Worm (Caenorhabditis elegans) whole organism, L4/young adult: Measurements from ENCODE around the gene dpl-1.

ENCODE experiments used
- W03F9.2 ChIP-seq: fragments of 150-350 bp; optimal IDR thresholded peaks from 2 replicates; lab custom pipeline; 2014; ENCODE audit warnings: missing biosample characterization, missing genetic modification characterization
- dao-5 ChIP-seq: sonication (generic microtip); optimal IDR thresholded peaks from 2 replicates; lab custom pipeline; 2016; ENCODE audit warnings: missing genotype, missing genetic modification characterization, moderate library complexity, missing compliant biosample characterization
- him-1 ChIP-seq: sonication (generic microtip); optimal IDR thresholded peaks from 2 replicates; lab custom pipeline; 2016; ENCODE audit warnings: missing genotype, missing genetic modification reagents, missing genetic modification characterization, missing compliant biosample characterization

Gene dpl-1

DNA sequence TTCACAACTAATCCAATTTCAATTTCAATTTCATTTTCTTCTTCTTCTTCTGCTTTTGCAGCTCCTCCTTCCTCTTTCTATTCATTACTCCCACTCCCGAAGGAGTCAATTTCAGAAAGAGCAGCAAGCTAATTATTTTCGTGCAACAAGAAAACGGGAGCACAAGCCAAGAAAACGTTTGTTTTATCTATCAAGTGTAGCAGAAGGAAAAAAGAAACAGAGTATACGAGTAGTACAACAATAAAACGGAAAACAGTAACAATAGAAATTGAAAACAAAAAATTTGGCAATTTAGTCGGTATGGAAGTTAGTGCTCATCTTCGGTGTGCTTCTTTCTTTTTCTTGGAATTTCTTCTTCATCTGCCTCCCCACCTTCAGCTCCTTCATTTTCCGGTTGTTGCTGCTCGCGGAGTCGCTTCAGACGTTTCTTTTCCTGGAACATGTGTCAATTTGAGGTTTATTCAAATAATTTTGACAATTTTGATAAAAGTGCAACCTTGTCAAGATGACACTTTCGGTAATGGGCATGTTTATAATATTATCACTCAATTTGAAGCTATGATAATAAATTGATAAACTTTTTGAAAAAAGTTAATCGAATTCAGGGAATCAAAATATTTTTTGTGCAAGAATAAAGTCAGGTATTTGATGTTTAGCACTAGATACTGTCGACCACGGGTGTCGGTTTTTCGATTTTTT lies 3.8 kb upstream of the dpl-1 start, which contains the start of gene W07A12.8:
TSS of gene W07A12.8 (minus strand) at position 51 of the 699 bp plus-strand sequence.
- no peak for TF ChIP-seq dao-5 (tag; lab: Kevin White, UChicago)

DNA sequence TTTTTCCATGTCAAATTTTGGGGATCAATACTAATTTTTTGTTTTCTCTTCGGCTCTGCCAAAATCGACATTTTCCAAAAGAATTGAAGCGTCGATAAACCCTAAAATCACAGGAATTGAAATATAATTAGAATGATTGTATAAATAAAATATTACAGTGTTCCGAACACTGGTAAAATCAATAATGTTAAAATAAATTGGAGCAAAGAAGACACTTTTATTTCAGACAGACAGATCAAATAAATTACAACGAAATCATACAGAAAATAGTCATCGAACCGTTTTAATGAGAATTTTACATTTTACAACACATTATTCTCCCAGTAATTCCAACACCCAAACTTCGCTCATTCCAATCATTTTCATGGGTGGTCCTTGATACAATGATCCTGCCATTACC lies 2.0 kb upstream of the dpl-1 start, which contains the start of gene T23G7.3:
TSS of gene T23G7.3 (minus strand) at position 101 of the 400 bp plus-strand sequence.
- TF ChIP-seq dao-5 (tag; lab: Kevin White, UChicago) (no peak), him-1 (tag; lab: Kevin White, UChicago) (no peak), W03F9.2 (tag; lab: Kevin White, UChicago) (no peak)

DNA sequence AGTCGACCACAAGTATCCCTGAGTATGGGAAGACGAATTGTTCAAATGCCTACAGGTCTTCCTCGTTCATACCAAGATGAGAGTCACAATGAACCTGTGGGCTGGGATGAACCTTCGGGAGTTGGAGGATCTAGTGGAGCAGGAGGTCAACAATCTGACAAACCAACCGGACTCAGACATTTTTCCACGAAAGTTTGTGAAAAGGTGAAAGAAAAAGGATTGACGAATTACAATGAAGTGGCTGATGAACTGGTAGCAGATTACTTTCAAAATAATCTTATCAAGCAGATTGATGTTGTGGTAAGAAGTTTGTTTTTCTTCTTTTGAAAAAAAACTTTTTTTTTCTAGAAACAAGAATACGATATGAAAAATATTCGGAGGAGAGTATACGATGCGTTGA lies 338 bp downstream of the dpl-1 start:
- no peak for TF ChIP-seq him-1 (tag; lab: Kevin White, UChicago)
- TF ChIP-seq dao-5 (tag; lab: Kevin White, UChicago), result no peak
- no peak for TF ChIP-seq W03F9.2 (tag; lab: Kevin White, UChicago)

DNA sequence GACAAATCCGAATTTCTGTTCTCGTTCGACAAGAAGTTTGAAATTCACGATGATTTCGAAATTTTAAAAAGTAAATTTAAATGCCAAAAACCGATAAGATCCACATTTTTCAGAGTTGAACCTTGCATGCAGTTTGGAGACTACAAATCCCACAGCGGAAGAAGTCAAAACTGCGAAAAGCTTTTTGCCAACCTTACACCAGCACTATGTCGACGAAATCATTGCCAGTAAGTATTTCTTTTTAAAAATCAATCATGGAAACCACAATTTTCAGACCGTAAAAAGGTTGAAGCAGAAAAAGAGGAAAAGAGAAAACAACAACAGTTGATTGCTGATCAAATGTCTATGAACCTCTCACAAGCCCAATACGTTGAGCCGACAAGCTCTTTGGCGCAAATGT lies 1.1 kb downstream of the dpl-1 start:
- no peak for TF ChIP-seq him-1 (tag; lab: Kevin White, UChicago)
- TF ChIP-seq dao-5 (tag; lab: Kevin White, UChicago), result no peak
- TF ChIP-seq W03F9.2 (tag; lab: Kevin White, UChicago), result no peak

DNA sequence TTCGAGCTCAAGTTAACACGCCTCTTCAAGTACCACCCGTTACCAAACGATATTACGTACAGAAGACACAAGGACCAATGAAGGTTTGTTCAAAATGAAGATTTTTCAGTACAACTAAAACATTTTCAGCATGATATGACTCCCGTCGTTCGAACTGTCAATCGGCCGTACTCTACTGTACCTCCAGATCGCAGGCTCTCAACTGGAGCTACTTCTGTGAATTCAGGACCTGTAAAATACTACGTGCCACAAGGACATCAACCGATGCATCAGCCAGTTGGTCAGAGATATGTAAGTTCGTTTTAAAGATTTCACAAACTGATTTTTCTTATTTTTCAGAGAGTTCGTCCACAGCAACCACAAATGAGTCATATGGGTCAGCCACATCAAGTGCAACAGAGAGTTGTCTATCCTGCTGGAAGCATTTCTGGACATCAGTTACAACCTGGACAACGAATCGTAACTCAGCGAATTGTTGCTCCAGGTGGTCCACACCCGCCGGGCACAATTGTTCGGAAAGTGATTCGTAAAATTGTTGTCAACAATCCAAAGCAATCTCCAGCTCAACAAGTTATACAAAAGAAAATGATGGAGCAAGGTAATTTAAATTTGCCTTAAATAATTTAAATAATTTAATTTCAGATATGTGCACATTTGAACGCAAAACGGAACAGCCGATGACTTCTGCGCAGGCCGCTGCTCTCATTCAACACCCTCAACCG lies 1.9 kb downstream of the dpl-1 start:
- no peak for TF ChIP-seq dao-5 (tag; lab: Kevin White, UChicago)
- no peak for TF ChIP-seq W03F9.2 (tag; lab: Kevin White, UChicago)
- no peak for TF ChIP-seq him-1 (tag; lab: Kevin White, UChicago)

DNA sequence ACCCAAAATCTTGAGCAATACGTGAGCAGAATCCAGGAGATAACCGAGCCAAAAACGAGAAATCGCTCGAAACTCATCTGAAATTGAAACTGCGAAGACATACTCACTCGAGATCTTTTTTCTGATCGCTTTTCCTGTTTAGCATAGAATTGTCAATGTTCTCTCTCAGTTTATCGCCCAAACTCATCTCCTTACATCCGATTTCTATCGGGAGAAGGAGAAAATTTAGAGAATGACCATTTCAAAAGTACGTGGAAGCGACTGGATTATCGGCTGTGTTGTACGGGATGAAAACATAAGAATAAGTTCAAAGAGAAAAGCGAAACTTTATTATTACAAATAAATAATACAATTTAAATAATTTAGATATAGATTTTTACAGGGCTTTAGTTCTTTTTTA lies 3.1 kb downstream of the dpl-1 start, which contains the start of gene T23G7.2:
TSS of gene T23G7.2 (minus strand) at position 101 of the 400 bp plus-strand sequence.
- TF ChIP-seq dao-5 (tag; lab: Kevin White, UChicago) (no peak), W03F9.2 (tag; lab: Kevin White, UChicago) (no peak), him-1 (tag; lab: Kevin White, UChicago) (no peak)

DNA sequence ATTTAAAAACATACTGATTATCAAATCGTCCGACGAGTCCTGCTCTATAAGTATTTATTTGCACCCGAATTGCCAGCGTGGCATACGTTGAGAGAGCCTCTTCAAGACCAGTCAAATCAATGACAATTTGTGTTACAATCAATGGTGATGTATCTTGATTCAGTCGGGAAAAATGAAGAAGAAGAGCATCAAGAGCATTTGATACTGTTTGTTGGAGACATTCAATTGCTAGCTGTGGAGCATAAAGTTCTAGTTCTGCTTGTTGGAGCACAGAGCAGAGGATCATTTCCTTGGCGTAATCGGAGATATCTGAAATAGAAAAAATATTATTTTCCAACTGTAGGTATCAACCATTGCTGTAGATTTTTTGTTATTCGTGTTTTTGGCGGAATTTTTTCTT lies 3.8 kb downstream of the dpl-1 start:
- no peak for TF ChIP-seq him-1 (tag; lab: Kevin White, UChicago)
- no peak for TF ChIP-seq W03F9.2 (tag; lab: Kevin White, UChicago)
- TF ChIP-seq dao-5 (tag; lab: Kevin White, UChicago), result no peak

DNA sequence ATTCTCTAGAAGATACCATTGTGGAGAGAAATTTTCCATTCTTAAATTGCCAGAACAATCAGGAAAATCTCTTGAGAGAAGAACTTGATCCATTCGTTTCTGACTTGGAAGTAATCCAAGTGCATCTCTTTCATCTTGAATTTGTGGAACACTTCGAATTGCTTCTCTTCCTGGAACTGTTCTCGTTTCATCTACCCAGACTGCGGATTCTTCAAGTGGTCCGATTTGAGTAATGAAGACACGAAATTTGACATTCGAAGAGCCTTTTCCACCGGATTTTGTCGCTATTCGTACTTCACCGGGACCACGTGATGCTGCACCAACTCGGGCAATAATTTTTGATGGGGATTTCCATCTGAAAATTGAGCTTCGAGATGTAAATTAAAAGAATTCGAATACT lies 6.8 kb downstream of the dpl-1 start:
- TF ChIP-seq W03F9.2 (tag; lab: Kevin White, UChicago) (no peak), him-1 (tag; lab: Kevin White, UChicago) (no peak), dao-5 (tag; lab: Kevin White, UChicago) (no peak)

DNA sequence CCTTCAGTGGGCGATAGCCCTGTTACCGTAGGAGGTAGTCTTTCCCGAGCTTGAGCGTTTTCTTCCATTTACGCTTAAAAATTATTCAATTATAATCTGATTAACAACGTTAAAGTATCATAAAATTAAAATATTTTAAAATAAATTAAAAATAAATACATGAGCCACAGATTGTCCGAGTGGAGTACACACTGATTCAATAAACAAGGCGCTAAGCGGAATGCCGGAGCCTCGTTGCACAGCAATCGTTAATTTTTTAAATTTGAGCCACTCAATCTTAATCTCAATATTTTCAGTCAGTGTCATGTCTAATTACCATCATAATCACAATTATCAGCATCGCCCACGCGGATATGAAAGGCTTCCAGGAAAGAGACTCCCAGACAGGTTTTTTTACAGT lies 7.4 kb downstream of the dpl-1 start, which contains the start of the genes sec-5 and pir-1:
TSS of gene sec-5 (minus strand) at position 73 of the 400 bp plus-strand sequence.
TSS of gene pir-1 (plus strand) at position 221 of the 400 bp plus-strand sequence.
- TF ChIP-seq W03F9.2 (tag; lab: Kevin White, UChicago), result peak; percentile 11
- TF ChIP-seq him-1 (tag; lab: Kevin White, UChicago), result no peak
- no peak for TF ChIP-seq dao-5 (tag; lab: Kevin White, UChicago)

DNA sequence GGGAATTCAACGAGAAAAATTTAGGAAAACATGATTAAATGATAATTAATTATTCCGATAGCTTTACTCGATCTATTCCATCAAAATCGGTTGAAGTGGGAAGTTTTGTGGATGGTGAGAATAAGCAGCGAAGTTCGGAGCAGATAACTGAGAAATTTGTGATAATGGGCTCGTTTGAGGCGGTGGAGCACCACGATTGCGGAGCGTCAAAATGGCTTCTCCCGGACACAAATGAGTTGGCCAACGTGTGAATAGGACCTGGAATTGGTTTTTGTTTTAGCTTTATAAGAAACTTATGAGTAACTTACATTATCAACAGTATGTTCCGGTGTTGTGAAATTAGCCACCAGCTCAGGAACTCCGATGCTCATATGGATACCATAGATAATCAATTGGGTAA lies 9.1 kb downstream of the dpl-1 start:
- TF ChIP-seq dao-5 (tag; lab: Kevin White, UChicago), result no peak
- no peak for TF ChIP-seq him-1 (tag; lab: Kevin White, UChicago)
- TF ChIP-seq W03F9.2 (tag; lab: Kevin White, UChicago), result no peak

DNA sequence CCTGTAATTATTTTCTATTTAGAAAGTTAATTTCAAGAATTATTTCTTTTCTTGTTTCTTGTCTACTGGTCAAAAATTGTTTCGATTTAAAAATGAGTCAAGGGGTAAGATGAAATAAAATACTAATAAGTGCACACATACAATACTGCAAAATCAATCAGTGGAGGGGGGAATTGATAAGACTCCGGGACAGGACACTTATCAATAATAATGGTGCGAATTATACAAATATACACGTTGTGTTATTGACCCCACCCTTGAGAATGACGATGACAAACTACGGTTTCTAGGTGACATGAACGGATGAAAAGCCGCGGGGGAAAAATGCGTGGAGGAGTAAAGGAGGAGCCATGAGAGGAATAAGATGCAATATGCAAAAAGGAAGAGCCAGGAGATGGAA lies 11.4 kb downstream of the dpl-1 start:
- TF ChIP-seq dao-5 (tag; lab: Kevin White, UChicago) (no peak), him-1 (tag; lab: Kevin White, UChicago) (no peak)

DNA sequence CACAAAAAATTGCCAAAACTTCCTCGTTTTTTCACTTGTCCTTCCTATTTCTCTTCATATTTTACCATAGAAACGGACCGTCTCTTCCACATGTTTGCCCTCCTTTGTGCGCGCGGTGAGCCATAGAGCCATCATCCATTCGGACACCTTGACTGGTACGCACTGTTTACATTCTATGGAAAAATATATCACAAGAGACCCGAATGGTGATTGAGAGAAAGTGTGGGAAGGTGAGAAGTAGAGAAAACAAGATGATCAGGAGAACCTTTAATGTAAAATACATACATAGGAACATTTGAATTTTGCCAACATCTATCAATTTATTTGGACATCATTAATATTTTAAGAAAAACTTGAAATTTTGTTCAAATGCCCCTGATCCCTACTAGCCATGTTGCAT lies 16.2 kb downstream of the dpl-1 start:
- TF ChIP-seq W03F9.2 (tag; lab: Kevin White, UChicago) (no peak), dao-5 (tag; lab: Kevin White, UChicago) (no peak), him-1 (tag; lab: Kevin White, UChicago) (no peak)

DNA sequence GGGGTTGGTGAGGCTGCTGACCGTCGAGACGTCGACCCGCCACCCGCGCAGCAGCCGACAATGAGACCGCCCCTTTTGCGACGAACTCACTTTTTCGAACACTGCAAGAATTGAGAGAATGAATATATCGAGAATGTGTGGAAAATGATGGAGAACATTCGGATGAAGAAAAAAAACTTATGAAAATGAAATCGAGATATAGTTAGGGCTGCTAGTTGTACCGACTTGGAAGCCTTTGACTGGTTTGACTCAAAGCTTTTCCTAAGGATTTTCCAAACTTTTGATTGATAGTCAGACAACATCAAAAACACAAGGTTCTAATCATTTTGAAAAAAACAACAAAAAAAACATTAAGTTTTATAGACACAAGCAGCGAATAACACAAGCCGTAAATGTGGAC lies 18.7 kb downstream of the dpl-1 start, which contains the start of gene sym-2:
TSS of gene sym-2 (minus strand) at position 101 of the 400 bp plus-strand sequence.
- TF ChIP-seq W03F9.2 (tag; lab: Kevin White, UChicago), result no peak
- TF ChIP-seq dao-5 (tag; lab: Kevin White, UChicago), result no peak
- no peak for TF ChIP-seq him-1 (tag; lab: Kevin White, UChicago)
